Worm (Caenorhabditis elegans) whole organism, late embryonic: ENCODE measurements around the gene bbln-1.

Experiments
- C08G9.2 ChIP-seq: sonication (generic microtip); optimal IDR thresholded peaks from 2 replicates; lab custom pipeline; 2016; ENCODE audit warnings: mild to moderate bottlenecking, missing genetic modification characterization, moderate library complexity, missing compliant biosample characterization
- C38D4.7 ChIP-seq: fragments of 200-800 bp; sonication (Bioruptor generic); optimal IDR thresholded peaks from 2 replicates; lab custom pipeline; 2018; ENCODE audit warnings: mild to moderate bottlenecking, missing genetic modification characterization, moderate library complexity, missing compliant biosample characterization
- F13H6.1 ChIP-seq: sonication (generic microtip); optimal IDR thresholded peaks from 2 replicates; lab custom pipeline; 2016; ENCODE audit warnings: missing genetic modification characterization, missing compliant biosample characterization
- K02D7.2 ChIP-seq: sonication (generic microtip); optimal IDR thresholded peaks from 2 replicates; lab custom pipeline; 2017; ENCODE audit warnings: mild to moderate bottlenecking, missing genetic modification characterization, missing compliant biosample characterization
- K09A11.1 ChIP-seq: sonication (generic microtip); optimal IDR thresholded peaks from 2 replicates; lab custom pipeline; 2017; ENCODE audit warnings: antibody characterized with exemption, mild to moderate bottlenecking, missing genetic modification characterization, missing compliant biosample characterization; ENCODE audit not compliant: insufficient read depth
- T23F11.4 ChIP-seq: fragments of 200-800 bp; sonication (Bioruptor generic); optimal IDR thresholded peaks from 2 replicates; lab custom pipeline; 2018; ENCODE audit warnings: mild to moderate bottlenecking, missing genetic modification characterization, missing compliant biosample characterization
- Y22D7AL.16 ChIP-seq: sonication (generic microtip); optimal IDR thresholded peaks from 2 replicates; lab custom pipeline; 2016; ENCODE audit warnings: missing genetic modification characterization, missing compliant biosample characterization
- ahr-1 ChIP-seq: sonication (generic microtip); optimal IDR thresholded peaks from 2 replicates; lab custom pipeline; 2016; ENCODE audit warnings: missing genetic modification characterization, missing compliant biosample characterization
- ceh-14 ChIP-seq: sonication (generic microtip); optimal IDR thresholded peaks from 2 replicates; lab custom pipeline; 2016; ENCODE audit warnings: missing genotype, missing genetic modification characterization, missing compliant biosample characterization
- ceh-18 ChIP-seq: sonication (generic microtip); optimal IDR thresholded peaks from 2 replicates; lab custom pipeline; 2016; ENCODE audit warnings: missing genetic modification characterization, missing compliant biosample characterization
- ceh-19 ChIP-seq: fragments of 200-800 bp; sonication (Bioruptor generic); optimal IDR thresholded peaks from 2 replicates; lab custom pipeline; 2018; ENCODE audit warnings: mild to moderate bottlenecking, missing genetic modification characterization, missing compliant biosample characterization
- ceh-2 ChIP-seq: sonication (generic microtip); optimal IDR thresholded peaks from 2 replicates; lab custom pipeline; 2016; ENCODE audit warnings: missing genotype, missing genetic modification characterization, missing compliant biosample characterization
- ceh-24 ChIP-seq: sonication (generic microtip); optimal IDR thresholded peaks from 2 replicates; lab custom pipeline; 2016; ENCODE audit warnings: mild to moderate bottlenecking, missing genetic modification characterization, missing compliant biosample characterization
- ceh-31 ChIP-seq: sonication (generic microtip); optimal IDR thresholded peaks from 2 replicates; lab custom pipeline; 2016; ENCODE audit warnings: missing genetic modification characterization, missing compliant biosample characterization
- ceh-45 ChIP-seq: fragments of 200-800 bp; sonication (Bioruptor generic); IDR thresholded peaks from 2 replicates; pipeline ENCODE4 v1.3.6; 2022; ENCODE audit warnings: missing genetic modification reagents, missing genetic modification characterization, missing compliant biosample characterization
- ceh-48 ChIP-seq: sonication (generic microtip); optimal IDR thresholded peaks from 2 replicates; lab custom pipeline; 2016; ENCODE audit warnings: missing genetic modification characterization, inconsistent platforms, missing compliant biosample characterization
- ceh-6 ChIP-seq: fragments of 200-800 bp; sonication (Bioruptor generic); optimal IDR thresholded peaks from 2 replicates; lab custom pipeline; 2018; ENCODE audit warnings: mild to moderate bottlenecking, missing genetic modification characterization, missing compliant biosample characterization
- che-1 ChIP-seq: sonication (generic microtip); optimal IDR thresholded peaks from 2 replicates; lab custom pipeline; 2016; ENCODE audit warnings: mild to moderate bottlenecking, missing genetic modification characterization, missing compliant biosample characterization
- dmd-4 ChIP-seq: sonication (generic microtip); optimal IDR thresholded peaks from 2 replicates; lab custom pipeline; 2016; ENCODE audit warnings: borderline replicate concordance, missing genetic modification characterization, missing compliant biosample characterization
- dve-1 ChIP-seq: sonication (generic microtip); optimal IDR thresholded peaks from 2 replicates; lab custom pipeline; 2017; ENCODE audit warnings: antibody characterized with exemption, mild to moderate bottlenecking, missing genetic modification characterization, missing compliant biosample characterization
- elt-4 ChIP-seq: sonication (generic microtip); optimal IDR thresholded peaks from 2 replicates; lab custom pipeline; 2016; ENCODE audit warnings: missing genetic modification characterization, missing compliant biosample characterization
- eyg-1 ChIP-seq: sonication (generic microtip); optimal IDR thresholded peaks from 2 replicates; lab custom pipeline; 2016; ENCODE audit warnings: missing genotype, missing genetic modification characterization, missing compliant biosample characterization
- fkh-10 ChIP-seq: fragments of 150-350 bp; optimal IDR thresholded peaks from 2 replicates; lab custom pipeline; 2014; ENCODE audit warnings: missing biosample characterization, missing genetic modification reagents, missing genetic modification characterization
- gmeb-2 ChIP-seq: sonication (generic microtip); optimal IDR thresholded peaks from 2 replicates; lab custom pipeline; 2016; ENCODE audit warnings: missing genetic modification characterization, inconsistent platforms, missing compliant biosample characterization
- hlh-15 ChIP-seq: sonication (generic microtip); optimal IDR thresholded peaks from 2 replicates; lab custom pipeline; 2016; ENCODE audit warnings: missing genetic modification characterization, missing compliant biosample characterization
- hlh-6 ChIP-seq: sonication (generic microtip); optimal IDR thresholded peaks from 2 replicates; lab custom pipeline; 2016; ENCODE audit warnings: missing genotype, missing genetic modification characterization, missing compliant biosample characterization
- lim-6 ChIP-seq: sonication (generic microtip); optimal IDR thresholded peaks from 2 replicates; lab custom pipeline; 2016; ENCODE audit warnings: missing genetic modification characterization, missing compliant biosample characterization
- nfya-1 ChIP-seq: sonication (generic microtip); optimal IDR thresholded peaks from 2 replicates; lab custom pipeline; 2017; ENCODE audit warnings: missing genetic modification characterization, mild to moderate bottlenecking, missing compliant biosample characterization, antibody characterized with exemption, moderate library complexity
- nhr-11 ChIP-seq: fragments of 150-350 bp; optimal IDR thresholded peaks from 2 replicates; lab custom pipeline; 2014; ENCODE audit warnings: missing biosample characterization, missing genetic modification characterization
- nhr-232 ChIP-seq: sonication (generic microtip); optimal IDR thresholded peaks from 2 replicates; lab custom pipeline; 2016; ENCODE audit warnings: missing genetic modification characterization, missing compliant biosample characterization
- npax-4 ChIP-seq: sonication (generic microtip); optimal IDR thresholded peaks from 2 replicates; lab custom pipeline; 2016; ENCODE audit warnings: missing genetic modification characterization, missing compliant biosample characterization
- odd-2 ChIP-seq: sonication (generic microtip); optimal IDR thresholded peaks from 2 replicates; lab custom pipeline; 2017; ENCODE audit warnings: antibody characterized with exemption, mild to moderate bottlenecking, missing genetic modification characterization, missing compliant biosample characterization
- pag-3 ChIP-seq: sonication (generic microtip); optimal IDR thresholded peaks from 2 replicates; lab custom pipeline; 2016; ENCODE audit warnings: missing compliant biosample characterization, missing genetic modification characterization, borderline replicate concordance
- pat-9 ChIP-seq: fragments of 200-800 bp; sonication (Bioruptor generic); optimal IDR thresholded peaks from 2 replicates; lab custom pipeline; 2018; ENCODE audit warnings: mild to moderate bottlenecking, missing genetic modification characterization, moderate library complexity, missing compliant biosample characterization
- pax-1 ChIP-seq: fragments of 150-350 bp; optimal IDR thresholded peaks from 2 replicates; lab custom pipeline; 2014; ENCODE audit warnings: missing biosample characterization, missing genetic modification characterization
- pha-4 ChIP-seq: fragments of 150-350 bp; optimal IDR thresholded peaks from 2 replicates; lab custom pipeline; 2018; ENCODE audit warnings: missing biosample characterization, missing genetic modification reagents, missing genetic modification characterization
- pros-1 ChIP-seq: fragments of 150-350 bp; optimal IDR thresholded peaks from 2 replicates; lab custom pipeline; 2014; ENCODE audit warnings: missing biosample characterization, missing genetic modification reagents, missing genetic modification characterization
- sox-2 ChIP-seq: fragments of 200-800 bp; sonication (Bioruptor generic); IDR thresholded peaks from 2 replicates; pipeline ENCODE4 v1.3.6; 2022; ENCODE audit warnings: missing genetic modification reagents, missing genetic modification characterization, missing compliant biosample characterization
- syd-9 ChIP-seq: sonication (generic microtip); optimal IDR thresholded peaks from 2 replicates; lab custom pipeline; 2016; ENCODE audit warnings: mild to moderate bottlenecking, missing genetic modification characterization, moderate library complexity, missing compliant biosample characterization
- tbx-2 ChIP-seq: sonication (generic microtip); optimal IDR thresholded peaks from 2 replicates; lab custom pipeline; 2016; ENCODE audit warnings: missing genetic modification characterization, missing compliant biosample characterization
- tbx-7 ChIP-seq: sonication (generic microtip); optimal IDR thresholded peaks from 2 replicates; lab custom pipeline; 2016; ENCODE audit warnings: missing genotype, missing genetic modification characterization, missing compliant biosample characterization
- unc-3 ChIP-seq, 2 experiments: fragments of 200-800 bp in 1 of 2; sonication (Bioruptor generic) in 1 of 2; sonication (generic microtip) in 1 of 2; conservative IDR thresholded peaks in 1 of 2; optimal IDR thresholded peaks in 1 of 2; 2 replicates each; pipeline versions ENCODE4 v1.3.6 to Lab custom; 2016 to 2022; ENCODE audit warnings: missing compliant biosample characterization in 2 of 2, missing genetic modification characterization in 2 of 2, missing genetic modification reagents in 1 of 2
- unc-55 ChIP-seq: sonication (generic microtip); optimal IDR thresholded peaks from 2 replicates; lab custom pipeline; 2017; ENCODE audit warnings: missing biosample characterization, missing genetic modification reagents, missing genetic modification characterization
- unc-86 ChIP-seq: sonication (generic microtip); optimal IDR thresholded peaks from 2 replicates; lab custom pipeline; 2016; ENCODE audit warnings: missing genetic modification characterization, missing compliant biosample characterization
- ztf-16 ChIP-seq: sonication (generic microtip); optimal IDR thresholded peaks from 2 replicates; lab custom pipeline; 2017; ENCODE audit warnings: missing genetic modification characterization, missing compliant biosample characterization

The bbln-1 gene

DNA sequence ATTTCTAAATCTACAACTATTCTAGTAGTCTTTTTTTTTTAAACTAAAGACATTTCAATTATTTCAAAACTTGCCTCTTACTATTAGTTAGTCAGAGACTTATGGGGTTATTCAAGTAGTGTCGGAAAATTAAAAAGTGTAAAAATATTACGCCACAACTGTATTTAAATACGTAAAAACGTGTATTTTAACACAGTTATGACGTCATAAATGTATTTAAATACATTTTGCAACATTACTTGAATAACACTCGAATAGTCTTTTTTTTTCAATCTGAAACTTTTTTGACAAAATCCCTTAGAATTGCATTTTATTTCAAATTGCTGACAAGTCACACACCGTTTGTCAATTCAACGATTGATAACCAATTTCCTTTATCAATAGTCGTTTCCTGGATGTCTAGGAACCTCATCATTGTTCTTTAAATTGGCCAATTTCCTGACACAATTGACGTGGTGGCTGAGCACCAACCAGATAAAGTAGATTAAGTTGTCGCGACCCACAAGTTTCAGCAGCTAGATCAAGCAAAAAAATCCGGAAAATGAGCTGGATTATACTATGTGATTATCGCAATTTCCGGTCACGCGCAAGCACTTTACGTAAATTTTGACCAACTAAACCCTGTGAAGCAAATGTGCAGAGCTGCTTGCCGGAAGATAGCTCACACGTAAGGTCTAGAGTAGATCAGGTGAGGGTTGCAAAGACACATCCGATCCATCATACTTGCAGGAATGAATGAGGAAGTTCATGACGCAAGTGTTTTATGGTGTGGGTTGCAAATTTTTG lies 12.6 kb downstream of the bbln-1 start:
- TF ChIP-seq nhr-11 (tag; lab: Kevin White, UChicago) (no peak), pag-3 (tag; lab: Kevin White, UChicago) (no peak), dve-1 (tag; lab: Kevin White, UChicago) (no peak), npax-4 (tag; lab: Kevin White, UChicago) (no peak), ceh-2 (no peak), lim-6 (tag; lab: Kevin White, UChicago) (no peak), nhr-232 (no peak), pros-1 (tag; lab: Kevin White, UChicago) (no peak), K09A11.1 (tag; lab: Kevin White, UChicago) (no peak), elt-4 (no peak), tbx-2 (no peak), gmeb-2 (tag; lab: Kevin White, UChicago) (no peak), ceh-48 (no peak), sox-2 (no peak), che-1 (tag; lab: Kevin White, UChicago) (no peak), ahr-1 (tag; lab: Kevin White, UChicago) (no peak), dmd-4 (tag; lab: Kevin White, UChicago) (no peak), C38D4.7 (GFP tag; lab: Kevin White, UChicago) (no peak)

DNA sequence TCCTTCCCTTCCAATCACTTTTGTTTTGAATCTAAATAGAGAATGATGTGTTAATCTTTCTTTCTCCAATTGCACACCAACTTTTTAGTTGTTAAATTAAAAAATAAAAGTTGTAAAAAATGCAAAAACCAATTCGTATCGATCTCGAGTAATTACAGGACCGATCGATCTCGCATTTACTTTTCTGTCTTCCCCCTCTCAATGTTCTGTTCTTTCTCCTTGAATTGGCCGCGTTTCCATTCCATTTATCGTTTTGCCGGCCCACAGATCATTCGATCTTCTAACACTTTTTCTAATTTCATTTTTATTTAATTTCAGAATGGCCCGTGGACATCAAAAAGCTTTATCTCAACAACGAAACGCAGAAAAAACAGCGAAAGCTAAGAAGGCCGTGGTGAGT lies 17.1 kb downstream of the bbln-1 start, which contains the start of gene K10B3.1:
K10B3.1 (plus strand) TSS at position 301 of the 400 bp plus-strand sequence.
- TF ChIP-seq npax-4 (tag; lab: Kevin White, UChicago) (no peak), pax-1 (no peak), che-1 (tag; lab: Kevin White, UChicago) (no peak), ceh-6 (GFP tag; lab: Kevin White, UChicago) (no peak), syd-9 (tag; lab: Kevin White, UChicago) (no peak), T23F11.4 (GFP tag; lab: Kevin White, UChicago) (no peak), ceh-14 (tag; lab: Kevin White, UChicago) (no peak), ceh-31 (no peak), fkh-10 (no peak), K02D7.2 (no peak), hlh-15 (tag; lab: Kevin White, UChicago) (no peak)

DNA sequence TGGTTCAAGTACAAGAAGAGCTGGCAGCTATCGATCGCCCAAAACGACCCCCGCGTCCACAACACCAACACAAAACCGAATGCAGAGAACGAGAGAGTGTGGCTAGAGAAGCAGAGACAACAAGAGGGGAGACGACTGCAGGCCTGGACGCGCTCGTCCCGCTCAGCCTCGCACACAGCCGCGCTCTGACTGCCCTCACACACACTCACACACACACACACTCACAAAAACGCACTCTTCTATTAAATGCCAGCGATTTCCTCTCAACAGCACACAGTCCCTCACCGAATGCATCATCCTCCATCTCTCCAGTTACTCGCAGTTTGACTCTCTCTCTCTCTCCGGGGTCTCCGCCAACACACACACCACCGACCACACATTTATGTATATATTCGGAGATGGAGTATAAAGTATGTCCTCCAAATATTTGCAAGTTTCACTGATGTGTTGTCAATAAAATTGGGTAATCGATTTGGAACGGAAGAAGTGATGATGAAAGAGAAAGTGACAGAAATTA lies 24.6 kb downstream of the bbln-1 start:
- peak; percentile 80 for TF ChIP-seq hlh-6 (tag; lab: Kevin White, UChicago)
- peak; percentile 75 for TF ChIP-seq ceh-14 (tag; lab: Kevin White, UChicago)
- peak; percentile 59 for TF ChIP-seq eyg-1
- TF ChIP-seq tbx-7 (tag; lab: Kevin White, UChicago): peak; percentile 46
- TF ChIP-seq unc-3 (GFP tag; conservative IDR thresholded peaks at IDR 0.05; lab: Robert Waterston, UW): no peak; the same call in 1 of the 2 replicates
- TF ChIP-seq unc-3 (tag; optimal IDR thresholded peaks at IDR 0.05; lab: Kevin White, UChicago): peak; percentile 43
- TF ChIP-seq dve-1 (tag; lab: Kevin White, UChicago): peak; percentile 30
- no peak for TF ChIP-seq pha-4 (tag; lab: Kevin White, UChicago)
- peak; percentile 65 for TF ChIP-seq ceh-48
- peak; percentile 33 for TF ChIP-seq ztf-16 (tag; lab: Kevin White, UChicago)
- TF ChIP-seq unc-55 (GFP tag; lab: Kevin White, UChicago): peak; percentile 95
- TF ChIP-seq syd-9 (tag; lab: Kevin White, UChicago): peak; percentile 88
- no peak for TF ChIP-seq odd-2 (tag; lab: Kevin White, UChicago)
- peak; percentile 62 for TF ChIP-seq pat-9
- peak; percentile 52 for TF ChIP-seq unc-86 (tag; lab: Kevin White, UChicago)
- no peak for TF ChIP-seq ceh-45
- TF ChIP-seq ceh-19 (GFP tag; lab: Kevin White, UChicago): peak; percentile 84
- TF ChIP-seq dmd-4 (tag; lab: Kevin White, UChicago): peak; percentile 77
- TF ChIP-seq ceh-2: peak; percentile 82
- TF ChIP-seq K02D7.2: no peak
- TF ChIP-seq elt-4: no peak
- TF ChIP-seq ceh-18: peak; percentile 98
- peak; percentile 97 for TF ChIP-seq nfya-1 (tag; lab: Kevin White, UChicago)
- peak; percentile 42 for TF ChIP-seq Y22D7AL.16 (tag; lab: Kevin White, UChicago)
- no peak for TF ChIP-seq nhr-11 (tag; lab: Kevin White, UChicago)
- TF ChIP-seq C08G9.2: peak; percentile 47
- no peak for TF ChIP-seq ceh-24 (tag; lab: Kevin White, UChicago)
- peak; percentile 44 for TF ChIP-seq K09A11.1 (tag; lab: Kevin White, UChicago)
- TF ChIP-seq F13H6.1 (tag; lab: Kevin White, UChicago): peak; percentile 76
